Fruit fly (Drosophila melanogaster): ENCODE data around the gene Zip71B.
A peak's percentile ranks its signal among the peaks of the same experiment; 100 is the strongest.

Gene Zip71B

DNA sequence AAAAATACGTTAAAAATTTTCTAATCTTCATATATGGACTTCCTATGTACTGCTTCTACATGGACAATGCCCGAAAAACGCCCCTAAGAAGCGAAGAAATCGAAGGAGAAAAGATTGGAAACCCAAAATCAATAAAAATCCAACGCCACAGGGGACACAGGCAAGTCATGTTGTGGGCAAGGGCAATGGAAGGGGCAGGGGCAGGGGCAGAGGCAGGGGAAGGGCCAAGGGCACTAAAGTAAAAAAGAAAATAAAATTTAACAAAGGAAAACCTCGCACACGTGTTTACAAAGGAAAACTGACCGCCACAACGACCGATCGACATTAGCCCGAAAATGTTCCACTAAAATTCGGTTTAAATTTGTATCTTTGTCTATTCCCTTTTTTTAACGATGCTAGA lies 29.4 kb upstream of the Zip71B start (continued):
- TF ChIP-seq Doc2 (GFP tag; IDR thresholded peaks at IDR 0.05), result no peak
- no peak for TF ChIP-seq CG1832 (GFP tag; optimal IDR thresholded peaks at IDR 0.05)
- peak; percentile 22 for TF ChIP-seq cad (GFP tag; optimal IDR thresholded peaks at IDR 0.05)
- no peak for TF ChIP-seq gce (GFP tag; IDR thresholded peaks at IDR 0.05)
- TF ChIP-seq tio (GFP tag; optimal IDR thresholded peaks at IDR 0.05), result no peak
- no peak for TF ChIP-seq odd (GFP tag; optimal IDR thresholded peaks at IDR 0.05)
- no peak for TF ChIP-seq CG12391 (tag; optimal IDR thresholded peaks at IDR 0.05)
- TF ChIP-seq CG2199 (GFP tag; IDR thresholded peaks at IDR 0.05), result peak; percentile 88
- no peak for TF ChIP-seq da (GFP tag; optimal IDR thresholded peaks at IDR 0.05)
- no peak for TF ChIP-seq lov (optimal IDR thresholded peaks at IDR 0.05)
- no peak for TF ChIP-seq lov (GFP tag; IDR thresholded peaks at IDR 0.05)
- TF ChIP-seq CG18262 (tag; optimal IDR thresholded peaks at IDR 0.05), result no peak
- no peak for TF ChIP-seq sd (tag; optimal IDR thresholded peaks at IDR 0.05)
- TF ChIP-seq Sox102F (GFP tag; optimal IDR thresholded peaks at IDR 0.05), result no peak
- TF ChIP-seq Rx (GFP tag; IDR thresholded peaks at IDR 0.05), result no peak
- no peak for TF ChIP-seq ab (GFP tag; optimal IDR thresholded peaks at IDR 0.05)
- no peak for TF ChIP-seq fd64A (GFP tag; optimal IDR thresholded peaks at IDR 0.05)
- TF ChIP-seq CG9609 (GFP tag; optimal IDR thresholded peaks at IDR 0.05), result no peak
- no peak for TF ChIP-seq Dip3 (GFP tag; optimal IDR thresholded peaks at IDR 0.05)
- TF ChIP-seq sug (tag; optimal IDR thresholded peaks at IDR 0.05), result no peak
- peak; percentile 3 for TF ChIP-seq zen (tag; optimal IDR thresholded peaks at IDR 0.05)
- no peak for TF ChIP-seq CG7963 (GFP tag; IDR thresholded peaks at IDR 0.05; ENCODE audit: partially characterized antibody)
- TF ChIP-seq pb (GFP tag; optimal IDR thresholded peaks at IDR 0.05), result no peak
- TF ChIP-seq CG17328 (GFP tag; IDR thresholded peaks at IDR 0.05), result no peak
- TF ChIP-seq E2f2 (GFP tag; IDR thresholded peaks at IDR 0.05), result no peak
- no peak for TF ChIP-seq zf30C (GFP tag; optimal IDR thresholded peaks at IDR 0.05)
- TF ChIP-seq pan (optimal IDR thresholded peaks at IDR 0.05), result no peak
- TF ChIP-seq pan (GFP tag; optimal IDR thresholded peaks at IDR 0.05 in 1 of 2, IDR thresholded peaks at IDR 0.05 in 1 of 2), result no peak
- no peak for TF ChIP-seq CrebB (tag; optimal IDR thresholded peaks at IDR 0.05)
- TF ChIP-seq ash1 (GFP tag; optimal IDR thresholded peaks at IDR 0.05), result no peak
- TF ChIP-seq Ravus (GFP tag; IDR thresholded peaks at IDR 0.05), result no peak
- no peak for TF ChIP-seq CG1024 (GFP tag; IDR thresholded peaks at IDR 0.05)
- TF ChIP-seq crol (GFP tag; IDR thresholded peaks at IDR 0.05), result peak; percentile 92
- peak; percentile 32 for TF ChIP-seq CG6254 (GFP tag; optimal IDR thresholded peaks at IDR 0.05)
- no peak for TF ChIP-seq CkIIα-i1 (GFP tag; IDR thresholded peaks at IDR 0.05)
- no peak for TF ChIP-seq knrl (GFP tag; IDR thresholded peaks at IDR 0.05; ENCODE audit: partially characterized antibody)
- TF ChIP-seq CG8359 (GFP tag; optimal IDR thresholded peaks at IDR 0.05; ENCODE audit: borderline replicate concordance), result no peak
- TF ChIP-seq exex (tag; optimal IDR thresholded peaks at IDR 0.05), result no peak
- TF ChIP-seq Camta (GFP tag; optimal IDR thresholded peaks at IDR 0.05), result no peak
- TF ChIP-seq dati (GFP tag; IDR thresholded peaks at IDR 0.05), result no peak
- TF ChIP-seq pros (GFP tag; optimal IDR thresholded peaks at IDR 0.05), result peak; percentile 88
- no peak for TF ChIP-seq D (optimal IDR thresholded peaks at IDR 0.05)
- TF ChIP-seq D (GFP tag; optimal IDR thresholded peaks at IDR 0.05), result no peak
- no peak for TF ChIP-seq Awh (GFP tag; IDR thresholded peaks at IDR 0.05)
- TF ChIP-seq Adf1 (GFP tag; IDR thresholded peaks at IDR 0.05), result no peak
- no peak for TF ChIP-seq Usf (GFP tag; optimal IDR thresholded peaks at IDR 0.05)
- TF ChIP-seq CG1233 (GFP tag; optimal IDR thresholded peaks at IDR 0.05), result no peak
- no peak for TF ChIP-seq CG9932 (GFP tag; IDR thresholded peaks at IDR 0.05)
- no peak for TF ChIP-seq prd (optimal IDR thresholded peaks at IDR 0.05)
- TF ChIP-seq prd (GFP tag; IDR thresholded peaks at IDR 0.05), result no peak
- TF ChIP-seq CG31224 (GFP tag; IDR thresholded peaks at IDR 0.05), result no peak
- peak; percentile 86 for TF ChIP-seq twi (tag; optimal IDR thresholded peaks at IDR 0.05)
- no peak for TF ChIP-seq Bteb2 (GFP tag; optimal IDR thresholded peaks at IDR 0.05)
- TF ChIP-seq dysf (GFP tag; IDR thresholded peaks at IDR 0.05), result no peak
